Worm (Caenorhabditis elegans) whole organism, mixed stage, embryonic: Measurements from ENCODE around the gene F55C9.5.

Experiments used
- ces-1 ChIP-seq: fragments of 150-350 bp; optimal IDR thresholded peaks from 2 replicates; lab custom pipeline; 2014; ENCODE audit warnings: missing biosample characterization, missing genetic modification reagents, missing genetic modification characterization
- drap-1 ChIP-seq: fragments of 200-800 bp; sonication (Bioruptor generic); optimal IDR thresholded peaks from 3 replicates; lab custom pipeline; 2018; ENCODE audit warnings: mild to moderate bottlenecking, missing genetic modification characterization, missing compliant biosample characterization
- lsy-2 ChIP-seq: fragments of 150-350 bp; optimal IDR thresholded peaks from 2 replicates; lab custom pipeline; 2014; ENCODE audit warnings: missing biosample characterization, missing genetic modification characterization
- nhr-237 ChIP-seq: fragments of 150-350 bp; optimal IDR thresholded peaks from 2 replicates; lab custom pipeline; 2014; ENCODE audit warnings: missing biosample characterization, missing genetic modification characterization

ce11 chrV:19260686-19261085 is 32.2 kb downstream of the F55C9.5 start:
- no peak for TF ChIP-seq nhr-237
- TF ChIP-seq lsy-2 (tag; lab: Kevin White, UChicago): no peak
- no peak for TF ChIP-seq ces-1
- no peak for TF ChIP-seq drap-1
